Worm (Caenorhabditis elegans): ENCODE measurements around the gene unc-22.

- no peak for TF ChIP-seq tbx-2 (tag; optimal IDR thresholded peaks at IDR 0.05)
- no peak for TF ChIP-seq jun-1 (tag; optimal IDR thresholded peaks at IDR 0.05)
- TF ChIP-seq sup-37 (GFP tag; optimal IDR thresholded peaks at IDR 0.05) = no peak
- no peak for TF ChIP-seq skn-1 (tag; optimal IDR thresholded peaks at IDR 0.05)
- no peak for TF ChIP-seq fos-1 (tag; optimal IDR thresholded peaks at IDR 0.05)
- TF ChIP-seq nhr-11 (tag; optimal IDR thresholded peaks at IDR 0.05) = no peak
- TF ChIP-seq pag-3 (tag; optimal IDR thresholded peaks at IDR 0.05; ENCODE audit: borderline replicate concordance, insufficient read depth) = no peak
These were observed 80.2 kb downstream of the unc-22 start, which contains the start of gene nhx-9 for ce11 chrIV:11930572-11930971.
